Fruit fly (Drosophila melanogaster) whole organism, pupa: ENCODE measurements around the gene CG34290.

Source experiments
- CG10348 ChIP-seq: fragments of 200-800 bp; sonication (Bioruptor generic); IDR thresholded peaks from 2 replicates; pipeline ENCODE4 v1.3.6; 2022; ENCODE audit warnings: missing biosample characterization, missing genetic modification characterization
- CG12605 ChIP-seq: fragments of 200-800 bp; sonication (Bioruptor generic); IDR thresholded peaks from 2 replicates; pipeline ENCODE4 v1.3.6; 2022; ENCODE audit warnings: missing biosample characterization, missing genetic modification characterization
- CG13204 ChIP-seq: fragments of 200-800 bp; sonication (Bioruptor generic); optimal IDR thresholded peaks from 2 replicates; lab custom pipeline; 2018; ENCODE audit warnings: missing biosample characterization, mild to moderate bottlenecking, missing genetic modification characterization, moderate library complexity
- CG14655 ChIP-seq: fragments of 200-800 bp; sonication (Bioruptor generic); optimal IDR thresholded peaks from 3 replicates; lab custom pipeline; 2017; ENCODE audit warnings: mild to moderate bottlenecking, missing biosample characterization, missing genetic modification reagents, missing genetic modification characterization
- CG15710 ChIP-seq: fragments of 200-800 bp; sonication (Bioruptor generic); optimal IDR thresholded peaks from 2 replicates; lab custom pipeline; 2018; ENCODE audit warnings: missing biosample characterization, mild to moderate bottlenecking, missing genetic modification characterization, moderate library complexity
- CG17806 ChIP-seq: fragments of 200-800 bp; sonication (Bioruptor generic); optimal IDR thresholded peaks from 2 replicates; lab custom pipeline; 2018; ENCODE audit warnings: missing biosample characterization, mild to moderate bottlenecking, missing genetic modification characterization, moderate library complexity
- CG32121 ChIP-seq: fragments of 200-800 bp; sonication (Bioruptor generic); IDR thresholded peaks from 2 replicates; pipeline ENCODE4 v1.3.6; 2022; ENCODE audit warnings: missing biosample characterization, missing genetic modification characterization
- CG34367 ChIP-seq: fragments of 200-800 bp; sonication (Bioruptor generic); optimal IDR thresholded peaks from 2 replicates; lab custom pipeline; 2018; ENCODE audit warnings: missing biosample characterization, mild to moderate bottlenecking, missing genetic modification characterization
- CG4496 ChIP-seq: fragments of 200-800 bp; sonication (Bioruptor generic); IDR thresholded peaks from 3 replicates; pipeline ENCODE4 v1.3.6; 2022; ENCODE audit warnings: missing biosample characterization, missing genetic modification characterization
- CG8159 ChIP-seq: fragments of 200-800 bp; sonication (Bioruptor generic); optimal IDR thresholded peaks from 3 replicates; lab custom pipeline; 2018; ENCODE audit warnings: missing biosample characterization, mild to moderate bottlenecking, missing genetic modification characterization, moderate library complexity
- CG8301 ChIP-seq: fragments of 200-800 bp; sonication (Bioruptor generic); optimal IDR thresholded peaks from 2 replicates; lab custom pipeline; 2018; ENCODE audit warnings: missing biosample characterization, mild to moderate bottlenecking, missing genetic modification characterization
- CG9948 ChIP-seq: fragments of 200-800 bp; sonication (Bioruptor generic); optimal IDR thresholded peaks from 2 replicates; lab custom pipeline; 2018; ENCODE audit warnings: missing biosample characterization, mild to moderate bottlenecking, missing genetic modification characterization, moderate library complexity
- D1 ChIP-seq: fragments of 200-800 bp; sonication (Bioruptor generic); optimal IDR thresholded peaks from 2 replicates; lab custom pipeline; 2018; ENCODE audit warnings: missing biosample characterization, mild to moderate bottlenecking, missing genetic modification characterization, moderate library complexity
- EcR ChIP-seq: fragments of 200-800 bp; sonication (Bioruptor generic); optimal IDR thresholded peaks from 3 replicates; lab custom pipeline; 2019; ENCODE audit warnings: missing biosample characterization, missing genetic modification characterization, mild to moderate bottlenecking, moderate library complexity, missing genetic modification reagents
- Ets98B ChIP-seq: fragments of 200-800 bp; sonication (Bioruptor generic); IDR thresholded peaks from 2 replicates; pipeline ENCODE4 v1.3.6; 2022; ENCODE audit warnings: missing biosample characterization, missing genetic modification characterization
- Pif1A ChIP-seq: fragments of 200-800 bp; sonication (Bioruptor generic); optimal IDR thresholded peaks from 3 replicates; lab custom pipeline; 2016; ENCODE audit warnings: missing biosample characterization, missing genetic modification characterization
- Pif1B ChIP-seq: fragments of 200-800 bp; sonication (Bioruptor generic); optimal IDR thresholded peaks from 3 replicates; lab custom pipeline; 2016; ENCODE audit warnings: missing biosample characterization, missing genetic modification characterization
- Snoo ChIP-seq: fragments of 200-800 bp; sonication (Bioruptor generic); optimal IDR thresholded peaks from 3 replicates; lab custom pipeline; 2017; ENCODE audit warnings: missing biosample characterization, mild to moderate bottlenecking, missing genetic modification characterization, inconsistent platforms
- fd96Ca ChIP-seq: fragments of 200-800 bp; sonication (Bioruptor generic); IDR thresholded peaks from 3 replicates; pipeline ENCODE4 v1.3.6; 2022; ENCODE audit warnings: missing biosample characterization, missing genetic modification characterization
- gl ChIP-seq: fragments of 200-800 bp; sonication (Bioruptor generic); optimal IDR thresholded peaks from 2 replicates; lab custom pipeline; 2018; ENCODE audit warnings: missing biosample characterization, mild to moderate bottlenecking, missing genetic modification characterization
- rn ChIP-seq: fragments of 200-800 bp; sonication (Bioruptor generic); IDR thresholded peaks from 2 replicates; pipeline ENCODE4 v1.3.6; 2022; ENCODE audit warnings: missing biosample characterization, missing genetic modification characterization

Gene CG34290

DNA sequence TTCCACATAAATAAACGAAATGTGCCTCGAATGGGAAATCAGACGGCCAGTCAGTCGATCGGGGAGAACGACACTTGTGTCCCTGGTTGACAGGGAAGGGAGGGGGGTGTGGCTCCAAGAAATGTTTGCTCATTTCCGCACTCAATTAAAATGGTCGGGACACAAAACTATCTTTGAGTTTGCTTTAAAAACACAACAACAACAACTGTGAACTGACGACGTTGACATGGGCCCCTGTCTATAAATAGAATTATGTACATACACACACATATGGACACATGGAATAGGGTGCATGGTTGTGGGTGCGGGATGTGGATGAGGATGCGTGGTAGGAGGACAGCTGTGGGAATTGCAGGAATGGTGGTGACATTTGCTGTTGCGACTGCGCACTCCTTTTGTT, 19.6 kb downstream of the CG34290 start:
- TF ChIP-seq CG15710 (tag; lab: Kevin White, UChicago) (no peak), EcR (GFP tag; lab: Kevin White, UChicago) (peak; percentile 80), CG13204 (peak; percentile 27)

dm6 chr3R:24268293-24268692, 21.3 kb downstream of the CG34290 start:
- TF ChIP-seq EcR (GFP tag; lab: Kevin White, UChicago) = no peak
- TF ChIP-seq Pif1B (GFP tag; lab: Kevin White, UChicago) = no peak
- TF ChIP-seq fd96Ca (GFP tag; lab: Robert Waterston, UW) = no peak
- no peak for TF ChIP-seq CG32121 (GFP tag; lab: Robert Waterston, UW)
- TF ChIP-seq rn (GFP tag; lab: Robert Waterston, UW) = no peak
- no peak for TF ChIP-seq CG34367
- TF ChIP-seq Ets98B (GFP tag; lab: Robert Waterston, UW) = no peak
- no peak for TF ChIP-seq Snoo (tag; lab: Kevin White, UChicago)
- TF ChIP-seq CG14655 (GFP tag; lab: Kevin White, UChicago) = no peak
- no peak for TF ChIP-seq CG17806
- no peak for TF ChIP-seq Pif1A (GFP tag; lab: Kevin White, UChicago)

dm6 chr3R:24267580-24268202, 21.9 kb downstream of the CG34290 start:
- TF ChIP-seq EcR (GFP tag; lab: Kevin White, UChicago) (peak; percentile 82), CG12605 (GFP tag; lab: Robert Waterston, UW) (no peak)

- TF ChIP-seq Pif1B (GFP tag; lab: Kevin White, UChicago) (peak; percentile 88), CG12605 (GFP tag; lab: Robert Waterston, UW) (peak; percentile 60), CG9948 (tag; lab: Kevin White, UChicago) (peak; percentile 88), Pif1A (GFP tag; lab: Kevin White, UChicago) (peak; percentile 86), CG34367 (peak; percentile 85), Snoo (tag; lab: Kevin White, UChicago) (peak; percentile 80), EcR (GFP tag; lab: Kevin White, UChicago) (peak; percentile 97), CG10348 (no peak), CG14655 (GFP tag; lab: Kevin White, UChicago) (peak; percentile 91), CG13204 (peak; percentile 84), gl (tag; lab: Kevin White, UChicago) (peak; percentile 68), CG15710 (tag; lab: Kevin White, UChicago) (peak; percentile 93), CG4496 (peak; percentile 71), CG17806 (peak; percentile 85), CG8159 (tag; lab: Kevin White, UChicago) (peak; percentile 93), CG32121 (GFP tag; lab: Robert Waterston, UW) (peak; percentile 51), rn (GFP tag; lab: Robert Waterston, UW) (peak; percentile 40; the same call in 1 of the 2 replicates), fd96Ca (GFP tag; lab: Robert Waterston, UW) (peak; percentile 83), CG8301 (peak; percentile 83), Ets98B (GFP tag; lab: Robert Waterston, UW) (no peak; the same call in none of the 2 replicates), D1 (tag; lab: Kevin White, UChicago) (peak; percentile 66)
Observed at dm6 chr3R:24266786-24267579, 22.6 kb downstream of the CG34290 start.

DNA sequence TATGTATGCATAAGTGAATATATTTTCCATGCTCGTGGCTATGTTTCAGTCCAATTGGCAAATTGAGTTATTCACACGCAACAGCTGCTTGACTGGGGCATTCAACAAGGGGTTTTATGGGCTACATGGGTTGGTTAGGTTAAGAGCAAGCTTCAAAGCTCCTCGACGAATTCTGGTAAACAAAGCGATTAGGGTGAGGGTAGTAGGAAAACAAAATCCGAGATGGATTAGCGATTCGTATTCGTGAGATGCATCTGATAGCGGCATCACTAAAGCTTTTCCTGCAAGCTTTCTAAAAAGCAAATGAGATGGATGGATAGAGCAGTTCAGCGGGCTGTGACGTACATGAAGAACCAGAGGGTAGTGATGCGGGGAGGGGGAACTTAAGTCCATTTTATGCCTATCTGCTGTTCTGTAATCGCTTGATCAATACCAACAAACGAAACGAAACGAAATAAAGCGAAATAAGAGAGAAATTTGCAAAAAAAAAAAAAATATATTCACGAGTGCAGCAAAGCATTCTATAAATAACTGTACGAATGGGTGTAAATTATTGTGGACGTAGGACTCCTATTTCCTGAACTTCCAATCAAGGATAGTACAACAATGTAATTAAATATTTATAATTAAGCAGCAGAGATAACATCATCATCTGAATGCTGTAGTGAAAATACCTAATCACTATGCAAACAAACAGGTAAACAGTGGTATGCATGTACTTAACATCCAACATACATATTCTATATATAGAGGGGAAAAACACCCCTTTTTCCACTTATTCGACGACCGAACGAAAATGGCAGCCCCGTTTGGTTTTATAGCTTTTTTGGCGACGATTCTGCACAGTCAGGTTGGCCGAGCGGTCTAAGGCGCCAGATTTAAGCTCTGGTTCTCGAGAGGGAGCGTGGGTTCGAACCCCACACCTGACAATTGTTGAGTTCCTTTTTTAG, 24.9 kb downstream of the CG34290 start:
- TF ChIP-seq CG8301 = no peak
- TF ChIP-seq CG17806 = no peak
- TF ChIP-seq rn (GFP tag; lab: Robert Waterston, UW) = no peak
- peak; percentile 3 for TF ChIP-seq Pif1B (GFP tag; lab: Kevin White, UChicago)
- TF ChIP-seq CG14655 (GFP tag; lab: Kevin White, UChicago) = no peak
- TF ChIP-seq EcR (GFP tag; lab: Kevin White, UChicago) = no peak
- no peak for TF ChIP-seq CG12605 (GFP tag; lab: Robert Waterston, UW)
- TF ChIP-seq Ets98B (GFP tag; lab: Robert Waterston, UW) = no peak
- TF ChIP-seq D1 (tag; lab: Kevin White, UChicago) = no peak
- 0 out of 2 replicates have a peak, but pooled peaks have one; percentile 8 for TF ChIP-seq CG32121 (GFP tag; lab: Robert Waterston, UW)
- TF ChIP-seq CG8159 (tag; lab: Kevin White, UChicago) = no peak
- TF ChIP-seq gl (tag; lab: Kevin White, UChicago) = no peak
- TF ChIP-seq fd96Ca (GFP tag; lab: Robert Waterston, UW) = no peak
- TF ChIP-seq CG9948 (tag; lab: Kevin White, UChicago) = no peak
- TF ChIP-seq Snoo (tag; lab: Kevin White, UChicago) = no peak
